Fruit fly (Drosophila melanogaster) whole organism, embryonic: ENCODE data around the gene WDR79.

Source experiments
- Awh ChIP-seq: fragments of 200-800 bp; sonication (Bioruptor generic); IDR thresholded peaks from 2 replicates; pipeline ENCODE4, ENCODE4 v1.3.6; 2022; ENCODE audit warnings: missing biosample characterization, missing genetic modification characterization
- B-H2 ChIP-seq: fragments of 200-800 bp; sonication (Bioruptor generic); optimal IDR thresholded peaks from 2 replicates; lab custom pipeline; 2018; ENCODE audit warnings: missing biosample characterization, mild to moderate bottlenecking, missing genetic modification characterization
- CG10979 ChIP-seq: fragments of 200-800 bp; sonication (Bioruptor generic); optimal IDR thresholded peaks from 2 replicates; lab custom pipeline; 2018; ENCODE audit warnings: missing biosample characterization, mild to moderate bottlenecking, missing genetic modification characterization, moderate library complexity
- CG12155 ChIP-seq: fragments of 200-800 bp; sonication (Bioruptor generic); optimal IDR thresholded peaks from 3 replicates; lab custom pipeline; 2016; ENCODE audit warnings: missing biosample characterization, missing genetic modification characterization
- CG12299 ChIP-seq: fragments of 200-800 bp; sonication (Bioruptor generic); optimal IDR thresholded peaks from 2 replicates; lab custom pipeline; 2018; ENCODE audit warnings: missing biosample characterization, mild to moderate bottlenecking, missing genetic modification characterization
- CG12744 ChIP-seq: fragments of 200-800 bp; sonication (Bioruptor generic); optimal IDR thresholded peaks from 2 replicates; lab custom pipeline; 2016; ENCODE audit warnings: missing biosample characterization, missing genetic modification characterization
- CG13424 ChIP-seq: fragments of 200-800 bp; sonication (Bioruptor generic); optimal IDR thresholded peaks from 2 replicates; lab custom pipeline; 2019; ENCODE audit warnings: missing biosample characterization, mild to moderate bottlenecking, missing genetic modification characterization, moderate library complexity
- CG14667 ChIP-seq: fragments of 200-800 bp; sonication (Bioruptor generic); IDR thresholded peaks from 2 replicates; pipeline ENCODE4 v1.3.6; 2022; ENCODE audit warnings: missing biosample characterization, missing genetic modification characterization
- CG16815 ChIP-seq: fragments of 200-800 bp; sonication (Bioruptor generic); optimal IDR thresholded peaks from 3 replicates; lab custom pipeline; 2017; ENCODE audit warnings: missing biosample characterization, mild to moderate bottlenecking, missing genetic modification characterization
- CG17829 ChIP-seq: fragments of 200-800 bp; optimal IDR thresholded peaks from 2 replicates; lab custom pipeline; 2019; ENCODE audit warnings: missing biosample characterization, mild to moderate bottlenecking, missing genetic modification characterization, moderate library complexity
- CG18262 ChIP-seq: fragments of 200-800 bp; optimal IDR thresholded peaks from 3 replicates; lab custom pipeline; 2019; ENCODE audit warnings: missing biosample characterization, mild to moderate bottlenecking, missing genetic modification characterization, moderate library complexity
- CG1832 ChIP-seq: fragments of 200-800 bp; sonication (Bioruptor generic); optimal IDR thresholded peaks from 2 replicates; lab custom pipeline; 2017; ENCODE audit warnings: missing biosample characterization, mild to moderate bottlenecking, missing genetic modification characterization, inconsistent platforms
- CG2199 ChIP-seq: fragments of 200-800 bp; sonication (Bioruptor generic); IDR thresholded peaks from 3 replicates; pipeline ENCODE4 v1.3.6; 2022; ENCODE audit warnings: missing biosample characterization, missing genetic modification characterization
- CG30020 ChIP-seq: fragments of 200-800 bp; optimal IDR thresholded peaks from 2 replicates; lab custom pipeline; 2019; ENCODE audit warnings: missing biosample characterization, mild to moderate bottlenecking, missing genetic modification characterization, moderate library complexity
- CG32532 ChIP-seq: fragments of 200-800 bp; sonication (Bioruptor generic); IDR thresholded peaks from 2 replicates; pipeline ENCODE4 v1.3.6; 2022; ENCODE audit warnings: missing biosample characterization, missing genetic modification characterization
- CG33557 ChIP-seq: fragments of 200-800 bp; sonication (Bioruptor generic); optimal IDR thresholded peaks from 2 replicates; lab custom pipeline; 2019; ENCODE audit warnings: missing biosample characterization, mild to moderate bottlenecking, missing genetic modification characterization, moderate library complexity
- CG42726 ChIP-seq: fragments of 200-800 bp; sonication (Bioruptor generic); IDR thresholded peaks from 2 replicates; pipeline ENCODE4 v1.3.6; 2022; ENCODE audit warnings: missing biosample characterization, missing genetic modification characterization; ENCODE audit not compliant: partially characterized antibody
- CG4328 ChIP-seq: fragments of 200-800 bp; sonication (Bioruptor generic); optimal IDR thresholded peaks from 3 replicates; lab custom pipeline; 2017; ENCODE audit warnings: missing biosample characterization, missing genetic modification reagents, missing genetic modification characterization
- CG4360 ChIP-seq: fragments of 200-800 bp; sonication (Bioruptor generic); IDR thresholded peaks from 2 replicates; pipeline ENCODE4 v1.3.6; 2022; ENCODE audit warnings: missing biosample characterization, missing genetic modification characterization
- CG6683 ChIP-seq: fragments of 200-800 bp; sonication (Bioruptor generic); optimal IDR thresholded peaks from 2 replicates; lab custom pipeline; 2017; ENCODE audit warnings: missing biosample characterization, mild to moderate bottlenecking, missing genetic modification characterization, missing genetic modification reagents
- CG6791 ChIP-seq: fragments of 200-800 bp; sonication (Bioruptor generic); IDR thresholded peaks from 3 replicates; pipeline ENCODE4 v1.3.6; 2022; ENCODE audit warnings: missing biosample characterization, missing genetic modification characterization; ENCODE audit not compliant: partially characterized antibody
- CG6813 ChIP-seq: fragments of 200-800 bp; sonication (Bioruptor generic); optimal IDR thresholded peaks from 2 replicates; lab custom pipeline; 2017; ENCODE audit warnings: missing biosample characterization, missing genetic modification characterization, mild to moderate bottlenecking, moderate library complexity, missing genetic modification reagents
- CG7556 ChIP-seq: fragments of 200-800 bp; sonication (Bioruptor generic); optimal IDR thresholded peaks from 2 replicates; lab custom pipeline; 2017; ENCODE audit warnings: missing biosample characterization, mild to moderate bottlenecking, missing genetic modification characterization
- CG7928 ChIP-seq: fragments of 200-800 bp; sonication (Bioruptor generic); optimal IDR thresholded peaks from 2 replicates; lab custom pipeline; 2017; ENCODE audit warnings: missing biosample characterization, mild to moderate bottlenecking, missing genetic modification characterization
- CG9817 ChIP-seq: fragments of 200-800 bp; sonication (Bioruptor generic); optimal IDR thresholded peaks from 2 replicates; lab custom pipeline; 2018; ENCODE audit warnings: missing biosample characterization, mild to moderate bottlenecking, missing genetic modification characterization, moderate library complexity
- D19A ChIP-seq: fragments of 200-800 bp; optimal IDR thresholded peaks from 3 replicates; lab custom pipeline; 2019; ENCODE audit warnings: missing biosample characterization, mild to moderate bottlenecking, missing genetic modification characterization, moderate library complexity
- Dek ChIP-seq: fragments of 200-800 bp; sonication (Bioruptor generic); optimal IDR thresholded peaks from 3 replicates; lab custom pipeline; 2019; ENCODE audit warnings: missing biosample characterization, mild to moderate bottlenecking, missing genetic modification characterization, moderate library complexity
- Hr78 ChIP-seq, 2 experiments: fragments of 200-800 bp in 1 of 2; fragments of >200 bp in 1 of 2; sonication (Bioruptor generic) in 1 of 2; optimal IDR thresholded peaks; 2 replicates each; lab custom pipeline; 2017 to 2019; ENCODE audit warnings: missing biosample characterization in 2 of 2, missing genetic modification characterization in 2 of 2, mild to moderate bottlenecking in 1 of 2, moderate library complexity in 1 of 2
- Hsf ChIP-seq: fragments of 200-800 bp; sonication (Bioruptor generic); optimal IDR thresholded peaks from 3 replicates; lab custom pipeline; 2016; ENCODE audit warnings: missing biosample characterization, missing genetic modification characterization
- MTF-1 ChIP-seq: fragments of 200-800 bp; sonication (Bioruptor generic); optimal IDR thresholded peaks from 2 replicates; lab custom pipeline; 2018; ENCODE audit warnings: missing biosample characterization, mild to moderate bottlenecking, missing genetic modification characterization, borderline replicate concordance
- PHDP ChIP-seq: fragments of 200-800 bp; sonication (Bioruptor generic); optimal IDR thresholded peaks from 3 replicates; lab custom pipeline; 2018; ENCODE audit warnings: missing biosample characterization, mild to moderate bottlenecking, missing genetic modification characterization, moderate library complexity
- Sox100B ChIP-seq: fragments of 200-800 bp; sonication (Bioruptor generic); optimal IDR thresholded peaks from 3 replicates; lab custom pipeline; 2018; ENCODE audit warnings: missing biosample characterization, mild to moderate bottlenecking, missing genetic modification characterization
- Taf1 ChIP-seq: fragments of 200-800 bp; sonication (Bioruptor generic); IDR thresholded peaks from 2 replicates; pipeline ENCODE4 v1.3.6; 2022; ENCODE audit warnings: missing biosample characterization, missing genetic modification characterization
- Xrp1 ChIP-seq: fragments of 200-800 bp; sonication (Bioruptor generic); IDR thresholded peaks from 2 replicates; pipeline ENCODE4 v1.3.6; 2022; ENCODE audit warnings: missing biosample characterization, missing genetic modification characterization
- cato ChIP-seq: fragments of 200-800 bp; sonication (Bioruptor generic); optimal IDR thresholded peaks from 2 replicates; lab custom pipeline; 2016; ENCODE audit warnings: missing biosample characterization, missing genetic modification characterization, borderline replicate concordance
- dati ChIP-seq: fragments of 200-800 bp; sonication (Bioruptor generic); IDR thresholded peaks from 2 replicates; pipeline ENCODE4 v1.3.6; 2022; ENCODE audit warnings: missing biosample characterization, missing genetic modification characterization
- dpn ChIP-seq, 2 experiments: fragments of 200-800 bp; sonication (Bioruptor generic); optimal IDR thresholded peaks; 3 replicates each; lab custom pipeline; 2016; ENCODE audit warnings: missing biosample characterization in 2 of 2, missing genetic modification characterization in 2 of 2
- esg ChIP-seq: fragments of 200-800 bp; sonication (Bioruptor generic); conservative IDR thresholded peaks from 2 replicates; pipeline ENCODE4 v1.3.6; 2022; ENCODE audit warnings: missing biosample characterization, missing genetic modification characterization
- fru ChIP-seq: fragments of >200 bp; optimal IDR thresholded peaks from 2 replicates; lab custom pipeline; 2017
- insv ChIP-seq, 2 experiments: fragments of 200-800 bp; sonication (Bioruptor generic); optimal IDR thresholded peaks; 3 replicates each; lab custom pipeline; 2016 to 2018; ENCODE audit warnings: missing biosample characterization in 2 of 2, missing genetic modification characterization in 2 of 2
- lmd ChIP-seq: fragments of 200-800 bp; sonication (Bioruptor generic); IDR thresholded peaks from 2 replicates; pipeline ENCODE4 v1.3.6; 2022; ENCODE audit warnings: missing biosample characterization, missing genetic modification characterization
- mld ChIP-seq: fragments of 200-800 bp; sonication (Bioruptor generic); IDR thresholded peaks from 3 replicates; pipeline ENCODE4 v1.3.6; 2022; ENCODE audit warnings: missing biosample characterization, missing genetic modification characterization; ENCODE audit not compliant: partially characterized antibody
- nau ChIP-seq: fragments of 200-800 bp; sonication (Bioruptor generic); optimal IDR thresholded peaks from 3 replicates; lab custom pipeline; 2017; ENCODE audit warnings: missing biosample characterization, mild to moderate bottlenecking, missing genetic modification characterization, missing genetic modification reagents
- nerfin-2 ChIP-seq: fragments of 200-800 bp; sonication (Bioruptor generic); IDR thresholded peaks from 2 replicates; pipeline ENCODE4 v1.3.6; 2022; ENCODE audit warnings: missing biosample characterization, missing genetic modification characterization; ENCODE audit not compliant: partially characterized antibody
- oc ChIP-seq: fragments of 200-800 bp; sonication (Bioruptor generic); optimal IDR thresholded peaks from 2 replicates; lab custom pipeline; 2018; ENCODE audit warnings: missing biosample characterization, mild to moderate bottlenecking, missing genetic modification characterization, moderate library complexity
- sd ChIP-seq: fragments of 200-800 bp; sonication (Bioruptor generic); optimal IDR thresholded peaks from 3 replicates; lab custom pipeline; 2018; ENCODE audit warnings: missing biosample characterization, mild to moderate bottlenecking, missing genetic modification characterization, moderate library complexity
- slp2 ChIP-seq: fragments of 200-800 bp; sonication (Bioruptor generic); optimal IDR thresholded peaks from 2 replicates; lab custom pipeline; 2016; ENCODE audit warnings: missing biosample characterization, missing genetic modification characterization
- sug ChIP-seq: fragments of 200-800 bp; optimal IDR thresholded peaks from 2 replicates; lab custom pipeline; 2019; ENCODE audit warnings: missing biosample characterization, mild to moderate bottlenecking, missing genetic modification characterization, moderate library complexity
- tna ChIP-seq: fragments of 200-800 bp; sonication (Bioruptor generic); IDR thresholded peaks from 2 replicates; pipeline ENCODE4 v1.3.6; 2022; ENCODE audit warnings: missing biosample characterization, missing genetic modification characterization; ENCODE audit not compliant: partially characterized antibody

Gene WDR79

dm6 chr2L:6078757-6079351 is 48.7 kb downstream of the WDR79 start (continued):
- TF ChIP-seq cato (GFP tag; lab: Kevin White, UChicago) (no peak), sug (tag; lab: Kevin White, UChicago) (no peak), dati (GFP tag; lab: Robert Waterston, UW) (no peak), CG12155 (GFP tag; lab: Kevin White, UChicago) (peak; percentile 96), CG32532 (no peak), MTF-1 (no peak), CG18262 (tag; lab: Kevin White, UChicago) (peak; percentile 5), CG1832 (GFP tag; lab: Kevin White, UChicago) (peak; percentile 41), Hsf (no peak), CG7556 (no peak), dpn (GFP tag; optimal IDR thresholded peaks at IDR 0.05; lab: Kevin White, UChicago) (no peak), mld (GFP tag; lab: Robert Waterston, UW) (0 out of 3 replicates have a peak, but pooled peaks have one; percentile 37), D19A (tag; lab: Kevin White, UChicago) (peak; percentile 30), CG14667 (GFP tag; lab: Robert Waterston, UW) (no peak), CG30020 (tag; lab: Kevin White, UChicago) (no peak), Taf1 (GFP tag; lab: Robert Waterston, UW) (no peak), slp2 (GFP tag; lab: Kevin White, UChicago) (no peak), tna (GFP tag; lab: Robert Waterston, UW) (no peak), CG12299 (tag; lab: Kevin White, UChicago) (no peak), B-H2 (GFP tag; lab: Kevin White, UChicago) (no peak), esg (GFP tag; lab: Robert Waterston, UW) (no peak), CG17829 (tag; lab: Kevin White, UChicago) (peak; percentile 46), Sox100B (GFP tag; lab: Kevin White, UChicago) (no peak), CG9817 (tag; lab: Kevin White, UChicago) (no peak), Hr78 (GFP tag; optimal IDR thresholded peaks at IDR 0.05; lab: Kevin White, UChicago) (peak in 1 of 2 experiments; percentile 34), CG7928 (GFP tag; lab: Kevin White, UChicago) (no peak), CG13424 (tag; lab: Kevin White, UChicago) (no peak), CG12744 (no peak), CG6813 (no peak), lmd (GFP tag; lab: Robert Waterston, UW) (no peak), Dek (tag; lab: Kevin White, UChicago) (no peak), nau (GFP tag; lab: Kevin White, UChicago) (no peak), CG4328 (GFP tag; lab: Kevin White, UChicago) (no peak), CG6683 (no peak), fru (lab: Kevin White, UChicago) (peak; percentile 27), CG4360 (peak; percentile 59; the same call in 1 of the 2 replicates), PHDP (tag; lab: Kevin White, UChicago) (no peak), nerfin-2 (GFP tag; lab: Robert Waterston, UW) (no peak), oc (peak; percentile 70), Awh (GFP tag; lab: Robert Waterston, UW) (0 out of 2 replicates have a peak, but pooled peaks have one; percentile 14), Xrp1 (GFP tag; lab: Robert Waterston, UW) (0 out of 2 replicates have a peak, but pooled peaks have one; percentile 11), CG33557 (GFP tag; lab: Kevin White, UChicago) (peak; percentile 48), CG6791 (GFP tag; lab: Robert Waterston, UW) (peak; percentile 52; the same call in 1 of the 3 replicates), sd (tag; lab: Kevin White, UChicago) (no peak), CG10979 (tag; lab: Kevin White, UChicago) (peak; percentile 31), CG2199 (GFP tag; lab: Robert Waterston, UW) (peak; percentile 88), CG42726 (GFP tag; lab: Robert Waterston, UW) (peak; percentile 100), CG16815 (no peak), insv (GFP tag; optimal IDR thresholded peaks at IDR 0.05; lab: Kevin White, UChicago) (peak in 1 of 2 experiments; percentile 74)
